Fruit fly (Drosophila melanogaster) whole organism, pupa: ENCODE results near the gene CG5455.

Experiments used
- CG10348 ChIP-seq: fragments of 200-800 bp; sonication (Bioruptor generic); IDR thresholded peaks from 2 replicates; pipeline ENCODE4 v1.3.6; 2022; ENCODE audit warnings: missing biosample characterization, missing genetic modification characterization
- CG12605 ChIP-seq: fragments of 200-800 bp; sonication (Bioruptor generic); IDR thresholded peaks from 2 replicates; pipeline ENCODE4 v1.3.6; 2022; ENCODE audit warnings: missing biosample characterization, missing genetic modification characterization
- CG13204 ChIP-seq: fragments of 200-800 bp; sonication (Bioruptor generic); optimal IDR thresholded peaks from 2 replicates; lab custom pipeline; 2018; ENCODE audit warnings: missing biosample characterization, mild to moderate bottlenecking, missing genetic modification characterization, moderate library complexity
- CG14655 ChIP-seq: fragments of 200-800 bp; sonication (Bioruptor generic); optimal IDR thresholded peaks from 3 replicates; lab custom pipeline; 2017; ENCODE audit warnings: mild to moderate bottlenecking, missing biosample characterization, missing genetic modification reagents, missing genetic modification characterization
- CG15710 ChIP-seq: fragments of 200-800 bp; sonication (Bioruptor generic); optimal IDR thresholded peaks from 2 replicates; lab custom pipeline; 2018; ENCODE audit warnings: missing biosample characterization, mild to moderate bottlenecking, missing genetic modification characterization, moderate library complexity
- CG17806 ChIP-seq: fragments of 200-800 bp; sonication (Bioruptor generic); optimal IDR thresholded peaks from 2 replicates; lab custom pipeline; 2018; ENCODE audit warnings: missing biosample characterization, mild to moderate bottlenecking, missing genetic modification characterization, moderate library complexity
- CG32121 ChIP-seq: fragments of 200-800 bp; sonication (Bioruptor generic); IDR thresholded peaks from 2 replicates; pipeline ENCODE4 v1.3.6; 2022; ENCODE audit warnings: missing biosample characterization, missing genetic modification characterization
- CG34367 ChIP-seq: fragments of 200-800 bp; sonication (Bioruptor generic); optimal IDR thresholded peaks from 2 replicates; lab custom pipeline; 2018; ENCODE audit warnings: missing biosample characterization, mild to moderate bottlenecking, missing genetic modification characterization
- CG4496 ChIP-seq: fragments of 200-800 bp; sonication (Bioruptor generic); IDR thresholded peaks from 3 replicates; pipeline ENCODE4 v1.3.6; 2022; ENCODE audit warnings: missing biosample characterization, missing genetic modification characterization
- CG8159 ChIP-seq: fragments of 200-800 bp; sonication (Bioruptor generic); optimal IDR thresholded peaks from 3 replicates; lab custom pipeline; 2018; ENCODE audit warnings: missing biosample characterization, mild to moderate bottlenecking, missing genetic modification characterization, moderate library complexity
- CG8301 ChIP-seq: fragments of 200-800 bp; sonication (Bioruptor generic); optimal IDR thresholded peaks from 2 replicates; lab custom pipeline; 2018; ENCODE audit warnings: missing biosample characterization, mild to moderate bottlenecking, missing genetic modification characterization
- CG9948 ChIP-seq: fragments of 200-800 bp; sonication (Bioruptor generic); optimal IDR thresholded peaks from 2 replicates; lab custom pipeline; 2018; ENCODE audit warnings: missing biosample characterization, mild to moderate bottlenecking, missing genetic modification characterization, moderate library complexity
- D1 ChIP-seq: fragments of 200-800 bp; sonication (Bioruptor generic); optimal IDR thresholded peaks from 2 replicates; lab custom pipeline; 2018; ENCODE audit warnings: missing biosample characterization, mild to moderate bottlenecking, missing genetic modification characterization, moderate library complexity
- EcR ChIP-seq: fragments of 200-800 bp; sonication (Bioruptor generic); optimal IDR thresholded peaks from 3 replicates; lab custom pipeline; 2019; ENCODE audit warnings: missing biosample characterization, missing genetic modification characterization, mild to moderate bottlenecking, moderate library complexity, missing genetic modification reagents
- Ets98B ChIP-seq: fragments of 200-800 bp; sonication (Bioruptor generic); IDR thresholded peaks from 2 replicates; pipeline ENCODE4 v1.3.6; 2022; ENCODE audit warnings: missing biosample characterization, missing genetic modification characterization
- Pif1A ChIP-seq: fragments of 200-800 bp; sonication (Bioruptor generic); optimal IDR thresholded peaks from 3 replicates; lab custom pipeline; 2016; ENCODE audit warnings: missing biosample characterization, missing genetic modification characterization
- Pif1B ChIP-seq: fragments of 200-800 bp; sonication (Bioruptor generic); optimal IDR thresholded peaks from 3 replicates; lab custom pipeline; 2016; ENCODE audit warnings: missing biosample characterization, missing genetic modification characterization
- Snoo ChIP-seq: fragments of 200-800 bp; sonication (Bioruptor generic); optimal IDR thresholded peaks from 3 replicates; lab custom pipeline; 2017; ENCODE audit warnings: missing biosample characterization, mild to moderate bottlenecking, missing genetic modification characterization, inconsistent platforms
- fd96Ca ChIP-seq: fragments of 200-800 bp; sonication (Bioruptor generic); IDR thresholded peaks from 3 replicates; pipeline ENCODE4 v1.3.6; 2022; ENCODE audit warnings: missing biosample characterization, missing genetic modification characterization
- gl ChIP-seq: fragments of 200-800 bp; sonication (Bioruptor generic); optimal IDR thresholded peaks from 2 replicates; lab custom pipeline; 2018; ENCODE audit warnings: missing biosample characterization, mild to moderate bottlenecking, missing genetic modification characterization
- rn ChIP-seq: fragments of 200-800 bp; sonication (Bioruptor generic); IDR thresholded peaks from 2 replicates; pipeline ENCODE4 v1.3.6; 2022; ENCODE audit warnings: missing biosample characterization, missing genetic modification characterization

Gene CG5455

DNA sequence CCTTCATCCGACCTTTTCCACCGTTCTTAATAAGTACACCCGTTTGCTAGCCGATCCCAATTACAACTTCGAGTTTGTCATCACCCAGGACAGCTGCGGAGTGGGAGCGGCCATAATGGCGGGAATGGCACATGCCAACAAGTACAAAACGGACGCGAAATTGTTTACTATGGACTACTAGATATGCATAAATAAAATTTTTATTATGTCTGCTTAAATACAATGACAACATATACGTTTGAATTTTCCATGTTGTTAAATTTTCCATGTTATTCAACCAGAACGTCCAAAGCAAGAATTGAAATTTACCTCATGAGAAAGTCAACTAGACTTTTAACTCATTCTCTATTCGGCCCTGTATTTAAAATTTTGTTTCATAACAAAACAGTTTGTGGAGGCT, 11.0 kb upstream of the CG5455 start, which contains the start of gene Hex-t2:
Gene Hex-t2, plus strand, starts transcription at position 301 of the 400 bp plus-strand sequence.
- TF ChIP-seq rn (GFP tag; lab: Robert Waterston, UW): no peak
- no peak for TF ChIP-seq CG32121 (GFP tag; lab: Robert Waterston, UW)
- no peak for TF ChIP-seq gl (tag; lab: Kevin White, UChicago)
- TF ChIP-seq Pif1B: no peak
- TF ChIP-seq D1 (tag; lab: Kevin White, UChicago): no peak
- TF ChIP-seq CG34367 (tag; lab: Kevin White, UChicago): no peak
- TF ChIP-seq CG4496 (GFP tag; lab: Robert Waterston, UW): no peak
- no peak for TF ChIP-seq CG12605
- no peak for TF ChIP-seq CG13204 (GFP tag; lab: Kevin White, UChicago)
- TF ChIP-seq CG9948: no peak
- no peak for TF ChIP-seq Snoo (tag; lab: Kevin White, UChicago)
- no peak for TF ChIP-seq CG10348 (GFP tag; lab: Robert Waterston, UW)

DNA sequence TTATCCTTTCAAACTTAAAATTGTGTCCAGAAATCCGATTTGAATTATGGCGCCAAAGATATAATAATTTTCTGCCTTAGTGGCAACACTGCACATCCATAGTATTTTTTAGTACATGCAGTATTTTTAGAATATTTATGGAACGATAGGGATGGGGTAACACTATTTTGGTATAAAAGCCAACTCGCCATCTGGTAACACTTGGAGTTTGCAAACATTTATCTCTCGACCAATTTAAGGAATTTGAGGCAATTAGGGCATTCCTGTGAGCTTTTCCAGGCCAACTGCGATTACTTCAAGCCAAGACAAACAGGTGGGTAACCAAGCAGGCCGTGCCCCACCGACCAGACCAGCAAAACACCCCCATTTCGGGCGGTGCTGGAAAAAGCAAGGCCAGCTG, 9.0 kb upstream of the CG5455 start, which contains the start of gene CG5447:
Gene CG5447, plus strand, starts transcription at position 190 of the 400 bp plus-strand sequence.
- no peak for TF ChIP-seq CG4496 (GFP tag; lab: Robert Waterston, UW)
- TF ChIP-seq fd96Ca: no peak
- no peak for TF ChIP-seq D1 (tag; lab: Kevin White, UChicago)
- no peak for TF ChIP-seq CG12605
- no peak for TF ChIP-seq Ets98B (GFP tag; lab: Robert Waterston, UW)
- no peak for TF ChIP-seq CG32121 (GFP tag; lab: Robert Waterston, UW)
- no peak for TF ChIP-seq CG8301 (tag; lab: Kevin White, UChicago)
- TF ChIP-seq CG17806 (tag; lab: Kevin White, UChicago): no peak
- TF ChIP-seq CG14655 (GFP tag; lab: Kevin White, UChicago): no peak

DNA sequence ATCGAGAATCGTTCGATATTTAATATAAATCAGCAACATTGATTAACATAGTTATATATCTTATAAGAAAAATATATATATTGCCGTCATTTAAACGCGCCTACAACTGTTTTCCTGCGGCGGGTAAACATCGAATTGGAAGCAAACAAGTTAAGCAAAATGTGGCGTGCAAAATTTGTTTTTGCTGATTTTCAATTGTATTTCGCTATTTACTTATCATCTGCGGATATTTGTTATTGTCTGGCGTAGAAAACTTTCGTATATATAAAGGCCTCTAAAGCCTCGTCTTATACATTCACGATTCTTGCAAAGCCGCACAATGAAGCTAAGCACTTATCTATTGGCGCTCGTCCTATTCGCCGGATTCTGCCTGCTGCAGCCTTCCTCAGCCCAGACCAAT, 6.8 kb upstream of the CG5455 start, which contains the start of gene CG43117:
Gene CG43117, plus strand, starts transcription at position 301 of the 400 bp plus-strand sequence.
- no peak for TF ChIP-seq Pif1B
- no peak for TF ChIP-seq CG32121 (GFP tag; lab: Robert Waterston, UW)
- no peak for TF ChIP-seq CG10348 (GFP tag; lab: Robert Waterston, UW)
- TF ChIP-seq Pif1A: no peak
- no peak for TF ChIP-seq CG13204 (GFP tag; lab: Kevin White, UChicago)
- no peak for TF ChIP-seq fd96Ca
- TF ChIP-seq CG17806 (tag; lab: Kevin White, UChicago): no peak

DNA sequence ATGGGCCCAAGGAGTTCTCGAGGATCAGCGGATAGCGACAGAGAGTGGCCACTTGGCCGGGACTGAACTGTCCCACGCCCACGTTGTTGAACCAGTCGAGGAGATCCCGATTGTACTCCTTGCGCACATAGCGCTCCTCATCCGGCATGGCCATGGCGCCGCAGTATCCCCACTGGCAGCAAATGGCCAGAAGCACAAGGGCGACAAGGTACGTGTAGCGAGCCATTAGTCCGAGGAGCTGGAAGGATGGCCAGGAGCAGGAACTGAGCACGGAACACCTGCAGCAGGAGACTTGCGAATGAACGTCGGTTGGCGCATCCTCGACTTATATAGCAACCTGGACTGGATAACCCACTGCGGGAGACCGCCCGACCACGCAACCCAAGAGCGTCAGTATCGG, 5.5 kb upstream of the CG5455 start, which contains the start of gene Pdf:
Gene Pdf, minus strand, starts transcription at position 304 of the 400 bp plus-strand sequence.
- TF ChIP-seq Ets98B (GFP tag; lab: Robert Waterston, UW): no peak
- TF ChIP-seq CG14655 (GFP tag; lab: Kevin White, UChicago): no peak
- TF ChIP-seq Snoo (tag; lab: Kevin White, UChicago): no peak
- no peak for TF ChIP-seq Pif1B
- no peak for TF ChIP-seq CG10348 (GFP tag; lab: Robert Waterston, UW)
- TF ChIP-seq rn (GFP tag; lab: Robert Waterston, UW): no peak

DNA sequence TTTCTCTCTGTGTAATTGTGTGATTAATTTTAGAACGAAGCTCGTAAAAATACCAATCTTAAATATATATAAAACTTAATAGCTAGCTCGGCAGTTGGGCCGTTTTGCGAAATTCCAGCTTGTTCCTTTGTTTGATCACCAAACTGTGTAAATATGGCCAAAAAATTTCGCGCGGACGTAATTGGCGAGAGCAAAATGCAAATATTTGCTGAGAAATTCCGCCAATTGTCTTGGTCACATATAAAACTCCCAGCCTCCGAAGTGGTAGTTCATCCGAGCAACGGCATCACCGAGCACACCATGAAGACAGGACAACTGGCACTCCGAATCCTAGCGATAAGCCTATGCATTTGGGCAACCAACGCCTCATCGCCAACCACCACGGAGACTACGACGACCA, 4.8 kb upstream of the CG5455 start, which contains the start of gene CG14237:
Gene CG14237, plus strand, starts transcription at position 301 of the 400 bp plus-strand sequence.
- TF ChIP-seq CG8301 (tag; lab: Kevin White, UChicago) (no peak), D1 (tag; lab: Kevin White, UChicago) (no peak), Pif1A (no peak), Pif1B (no peak), EcR (no peak), CG17806 (tag; lab: Kevin White, UChicago) (no peak), CG9948 (no peak), CG8159 (tag; lab: Kevin White, UChicago) (no peak), Ets98B (GFP tag; lab: Robert Waterston, UW) (no peak), CG13204 (GFP tag; lab: Kevin White, UChicago) (no peak), gl (tag; lab: Kevin White, UChicago) (no peak), CG12605 (no peak), CG34367 (tag; lab: Kevin White, UChicago) (no peak), CG15710 (tag; lab: Kevin White, UChicago) (no peak), CG4496 (GFP tag; lab: Robert Waterston, UW) (no peak), Snoo (tag; lab: Kevin White, UChicago) (no peak), fd96Ca (no peak)

DNA sequence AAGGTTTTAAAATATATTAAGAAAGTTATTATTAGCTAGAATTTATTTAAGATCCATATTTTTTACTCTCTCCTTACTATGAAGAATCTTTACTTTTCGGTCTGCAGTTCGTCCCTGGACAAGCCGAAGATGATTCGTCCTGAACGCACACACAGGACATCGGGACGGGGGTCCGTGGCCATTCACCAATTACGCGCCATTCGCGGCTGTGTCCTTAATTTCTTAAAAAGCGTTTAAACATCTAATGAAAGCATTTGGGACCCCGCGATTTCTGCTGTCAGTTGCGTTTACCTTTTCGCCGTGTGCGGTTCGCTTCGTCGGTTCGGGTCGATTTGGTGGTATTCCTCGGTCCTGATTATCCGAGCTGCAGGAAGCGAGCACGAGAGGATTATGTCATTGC, 3.4 kb upstream of the CG5455 start, which contains the start of gene CG14238:
Gene CG14238, plus strand, starts transcription at position 301 of the 400 bp plus-strand sequence.
- no peak for TF ChIP-seq CG14655 (GFP tag; lab: Kevin White, UChicago)
- TF ChIP-seq CG9948: no peak
- TF ChIP-seq CG10348 (GFP tag; lab: Robert Waterston, UW): no peak
- no peak for TF ChIP-seq gl (tag; lab: Kevin White, UChicago)
- TF ChIP-seq D1 (tag; lab: Kevin White, UChicago): no peak
- TF ChIP-seq EcR: no peak
- no peak for TF ChIP-seq rn (GFP tag; lab: Robert Waterston, UW)
- no peak for TF ChIP-seq CG17806 (tag; lab: Kevin White, UChicago)
- TF ChIP-seq Snoo (tag; lab: Kevin White, UChicago): no peak
- TF ChIP-seq, all 21 proteins: peak for 0
